Worm (Caenorhabditis elegans): ENCODE data around the gene sws-1.
"Not testable (repeated sequence)": the region's sequence is repeated elsewhere in the genome, so short reads cannot be mapped to it uniquely, and the experiment has no call there.

- not testable (repeated sequence) for TF ChIP-seq lin-39 (tag; optimal IDR thresholded peaks at IDR 0.05); lin-15B (tag; optimal IDR thresholded peaks at IDR 0.05); mes-2 (tag; optimal IDR thresholded peaks at IDR 0.05; ENCODE audit: poor library complexity, severe bottlenecking); snpc-1.2 (GFP tag; IDR thresholded peaks at IDR 0.05); nhr-28 (tag; optimal IDR thresholded peaks at IDR 0.05); ama-1 (optimal IDR thresholded peaks at IDR 0.05)
These were observed 3.4 kb upstream of the sws-1 start for ce11 chrV:18984656-18985055.

Data from whole organism, L4 larva.